Worm (Caenorhabditis elegans) whole organism, L1 larva: ENCODE measurements around the gene T27A1.3.
A peak's percentile ranks its signal among the peaks of the same experiment; 100 is the strongest.

ENCODE experiments used
- F16B12.6 ChIP-seq: fragments of 150-350 bp; optimal IDR thresholded peaks from 2 replicates; lab custom pipeline; 2014; ENCODE audit warnings: missing biosample characterization, missing genetic modification characterization
- alr-1 ChIP-seq: fragments of 200-800 bp; sonication (Bioruptor generic); optimal IDR thresholded peaks from 2 replicates; lab custom pipeline; 2018; ENCODE audit warnings: borderline replicate concordance, mild to moderate bottlenecking, missing genetic modification characterization, missing compliant biosample characterization
- ama-1 ChIP-seq: fragments of 150-350 bp; optimal IDR thresholded peaks from 2 replicates; lab custom pipeline; 2014
- ceh-82 ChIP-seq, 3 experiments: fragments of 150-350 bp in 1 of 3; sonication (generic microtip) in 2 of 3; optimal IDR thresholded peaks; 2 replicates each; lab custom pipeline; 2014 to 2017; ENCODE audit warnings: missing biosample characterization in 3 of 3, missing genetic modification characterization in 3 of 3
- ceh-90 ChIP-seq: sonication (generic microtip); optimal IDR thresholded peaks from 2 replicates; lab custom pipeline; 2016; ENCODE audit warnings: missing genetic modification characterization, missing compliant biosample characterization
- ces-1 ChIP-seq: fragments of 150-350 bp; optimal IDR thresholded peaks from 2 replicates; lab custom pipeline; 2014; ENCODE audit warnings: missing biosample characterization, missing genetic modification reagents, missing genetic modification characterization
- dpl-1 ChIP-seq, 3 experiments: fragments of 150-350 bp in 2 of 3; sonication (generic microtip) in 1 of 3; optimal IDR thresholded peaks; 2 replicates each; lab custom pipeline; 2014 to 2017; ENCODE audit warnings: missing biosample characterization in 3 of 3, missing genetic modification characterization in 3 of 3, missing genetic modification reagents in 3 of 3
- dsc-1 ChIP-seq: sonication (generic microtip); optimal IDR thresholded peaks from 2 replicates; lab custom pipeline; 2016; ENCODE audit warnings: mild to moderate bottlenecking, missing genetic modification characterization, missing compliant biosample characterization
- efl-1 ChIP-seq, 4 experiments: fragments of 150-350 bp; optimal IDR thresholded peaks in 3 of 4; peaks in 1 of 4; 1 replicate in 1 of 4; 2 replicates in 3 of 4; lab custom pipeline; 2014; ENCODE audit warnings: missing biosample characterization in 2 of 4, missing genetic modification characterization in 2 of 4, missing genetic modification reagents in 2 of 4
- egl-27 ChIP-seq, 2 experiments: fragments of 150-350 bp in 1 of 2; sonication (generic microtip); optimal IDR thresholded peaks; 3 replicates each; lab custom pipeline; 2017 to 2018; ENCODE audit warnings: missing biosample characterization in 2 of 2, missing genetic modification characterization in 2 of 2, missing genetic modification reagents in 2 of 2
- ets-5 ChIP-seq: fragments of 200-800 bp; sonication (Bioruptor generic); IDR thresholded peaks from 2 replicates; pipeline ENCODE4 v1.3.6; 2022; ENCODE audit warnings: missing genetic modification characterization, missing compliant biosample characterization
- fkh-4 ChIP-seq: sonication (generic microtip); optimal IDR thresholded peaks from 2 replicates; lab custom pipeline; 2016; ENCODE audit warnings: missing compliant biosample characterization, missing genetic modification characterization, borderline replicate concordance
- fkh-8 ChIP-seq: sonication (generic microtip); optimal IDR thresholded peaks from 2 replicates; lab custom pipeline; 2016; ENCODE audit warnings: mild to moderate bottlenecking, missing genetic modification characterization, missing compliant biosample characterization
- grh-1 ChIP-seq: fragments of 200-800 bp; sonication (Bioruptor generic); IDR thresholded peaks from 2 replicates; pipeline ENCODE4 v1.3.6; 2022; ENCODE audit warnings: missing genetic modification reagents, missing genetic modification characterization, missing compliant biosample characterization
- hlh-4 ChIP-seq: sonication (generic microtip); optimal IDR thresholded peaks from 2 replicates; lab custom pipeline; 2016; ENCODE audit warnings: mild to moderate bottlenecking, missing genetic modification characterization, missing compliant biosample characterization
- jun-1 ChIP-seq: fragments of 150-350 bp; optimal IDR thresholded peaks from 2 replicates; lab custom pipeline; 2014; ENCODE audit warnings: missing biosample characterization, missing genetic modification reagents, missing genetic modification characterization
- lin-13 ChIP-seq: fragments of 150-350 bp; optimal IDR thresholded peaks from 2 replicates; lab custom pipeline; 2014; ENCODE audit warnings: missing biosample characterization, missing genetic modification reagents, missing genetic modification characterization
- lir-3 ChIP-seq: sonication (generic microtip); optimal IDR thresholded peaks from 2 replicates; lab custom pipeline; 2016; ENCODE audit warnings: mild to moderate bottlenecking, missing genetic modification characterization, moderate library complexity, missing compliant biosample characterization; ENCODE audit not compliant: poor library complexity
- mab-9 ChIP-seq: fragments of 200-800 bp; sonication (Bioruptor generic); IDR thresholded peaks from 2 replicates; pipeline ENCODE4 v1.3.6; 2022; ENCODE audit warnings: missing genetic modification reagents, missing genetic modification characterization, missing compliant biosample characterization
- mef-2 ChIP-seq: fragments of 150-350 bp; optimal IDR thresholded peaks from 2 replicates; lab custom pipeline; 2014; ENCODE audit warnings: missing biosample characterization, missing genetic modification characterization
- nhr-11 ChIP-seq: fragments of 150-350 bp; optimal IDR thresholded peaks from 2 replicates; lab custom pipeline; 2014; ENCODE audit warnings: missing biosample characterization, missing genetic modification characterization
- nhr-12 ChIP-seq: sonication (generic microtip); optimal IDR thresholded peaks from 2 replicates; lab custom pipeline; 2017; ENCODE audit warnings: missing biosample characterization, missing genetic modification characterization
- nhr-237 ChIP-seq: fragments of 150-350 bp; optimal IDR thresholded peaks from 2 replicates; lab custom pipeline; 2014; ENCODE audit warnings: missing biosample characterization, missing genetic modification characterization
- nhr-76 ChIP-seq: sonication (generic microtip); optimal IDR thresholded peaks from 2 replicates; lab custom pipeline; 2017; ENCODE audit warnings: missing biosample characterization, missing genetic modification characterization
- nhr-84 ChIP-seq: sonication (generic microtip); optimal IDR thresholded peaks from 2 replicates; lab custom pipeline; 2017; ENCODE audit warnings: missing biosample characterization, missing genetic modification characterization
- nhr-85 ChIP-seq: sonication (generic microtip); peaks from one replicate; lab custom pipeline; 2016; ENCODE audit warnings: missing genetic modification characterization, inconsistent platforms, missing compliant biosample characterization
- nhr-90 ChIP-seq: sonication (generic microtip); optimal IDR thresholded peaks from 2 replicates; lab custom pipeline; 2016; ENCODE audit warnings: mild to moderate bottlenecking, missing genetic modification characterization, missing compliant biosample characterization; ENCODE audit not compliant: poor library complexity
- rnt-1 ChIP-seq: sonication (generic microtip); optimal IDR thresholded peaks from 2 replicates; lab custom pipeline; 2016; ENCODE audit warnings: mild to moderate bottlenecking, missing genetic modification characterization, moderate library complexity, missing compliant biosample characterization
- unc-30 ChIP-seq: sonication (generic microtip); optimal IDR thresholded peaks from 2 replicates; lab custom pipeline; 2017; ENCODE audit warnings: missing biosample characterization, missing genetic modification characterization
- unc-62 ChIP-seq: fragments of 150-350 bp; optimal IDR thresholded peaks from 2 replicates; lab custom pipeline; 2014; ENCODE audit warnings: missing biosample characterization, missing genetic modification reagents, missing genetic modification characterization
- unc-98 ChIP-seq: fragments of 200-800 bp; sonication (Bioruptor generic); IDR thresholded peaks from 2 replicates; pipeline ENCODE4 v1.3.6; 2022; ENCODE audit warnings: missing genetic modification characterization, missing compliant biosample characterization
- vab-15 ChIP-seq: sonication (generic microtip); optimal IDR thresholded peaks from 2 replicates; lab custom pipeline; 2017; ENCODE audit warnings: missing genotype, mild to moderate bottlenecking, missing genetic modification characterization, missing compliant biosample characterization
- zag-1 ChIP-seq: fragments of 150-350 bp; optimal IDR thresholded peaks from 2 replicates; lab custom pipeline; 2014; ENCODE audit warnings: missing biosample characterization, missing genetic modification characterization
- zip-4 ChIP-seq: fragments of 200-800 bp; sonication (Bioruptor generic); optimal IDR thresholded peaks from 2 replicates; lab custom pipeline; 2018; ENCODE audit warnings: mild to moderate bottlenecking, missing genetic modification characterization, moderate library complexity, missing compliant biosample characterization
- ztf-4 ChIP-seq: fragments of 150-350 bp; optimal IDR thresholded peaks from 2 replicates; lab custom pipeline; 2014; ENCODE audit warnings: missing biosample characterization, missing genetic modification characterization

Gene T27A1.3

ce11 chrII:582649-583048, 47.3 kb downstream of the T27A1.3 start, which contains the start of gene fbxb-14:
TSS of gene fbxb-14 (minus strand) at chrII:582749.
- TF ChIP-seq ztf-4 (tag; lab: Kevin White, UChicago) (no peak), egl-27 (tag; optimal IDR thresholded peaks at IDR 0.05; lab: Kevin White, UChicago) (no peak), rnt-1 (tag; lab: Kevin White, UChicago) (no peak), unc-30 (tag; lab: Kevin White, UChicago) (no peak), nhr-12 (tag; lab: Kevin White, UChicago) (no peak), lin-13 (no peak), F16B12.6 (tag; lab: Kevin White, UChicago) (no peak), ceh-82 (tag; optimal IDR thresholded peaks at IDR 0.05; lab: Kevin White, UChicago) (no peak), unc-62 (GFP tag; lab: Kevin White, UChicago) (no peak), jun-1 (tag; lab: Kevin White, UChicago) (no peak), hlh-4 (no peak), mef-2 (tag; lab: Kevin White, UChicago) (no peak), nhr-237 (tag; lab: Kevin White, UChicago) (no peak), nhr-85 (tag; lab: Kevin White, UChicago) (no peak), ama-1 (lab: Kevin White, UChicago) (no peak), nhr-11 (tag; lab: Kevin White, UChicago) (no peak), unc-98 (GFP tag; lab: Robert Waterston, UW) (no peak), ceh-90 (tag; lab: Kevin White, UChicago) (no peak), vab-15 (tag; lab: Kevin White, UChicago) (no peak), fkh-4 (tag; lab: Kevin White, UChicago) (no peak)
- TF ChIP-seq, all 84 proteins: peak for 0

- TF ChIP-seq dsc-1 (tag; lab: Kevin White, UChicago) = no peak
- TF ChIP-seq zag-1 (tag; lab: Kevin White, UChicago) = no peak
- no peak for TF ChIP-seq nhr-76 (tag; lab: Kevin White, UChicago)
- no peak for TF ChIP-seq ets-5 (GFP tag; lab: Robert Waterston, UW)
Observed at ce11 chrII:584321-584848, 49.1 kb downstream of the T27A1.3 start, which contains the start of the genes W08F4.12 and W08F4.13. TSS of gene W08F4.12 (minus strand) at chrII:584421. TSS of gene W08F4.13 (plus strand) at chrII:584798.

- TF ChIP-seq ces-1 (GFP tag; lab: Kevin White, UChicago) (no peak), dpl-1 (GFP tag; optimal IDR thresholded peaks at IDR 0.05; lab: Kevin White, UChicago) (no peak), alr-1 (tag; lab: Kevin White, UChicago) (no peak), fkh-8 (tag; lab: Kevin White, UChicago) (no peak), nhr-84 (no peak), mef-2 (tag; lab: Kevin White, UChicago) (no peak), grh-1 (GFP tag; lab: Robert Waterston, UW) (no peak), hlh-4 (no peak), lir-3 (tag; lab: Kevin White, UChicago) (no peak), zip-4 (no peak), mab-9 (GFP tag; lab: Robert Waterston, UW) (no peak), nhr-90 (tag; lab: Kevin White, UChicago) (no peak), nhr-76 (tag; lab: Kevin White, UChicago) (no peak)
Observed at ce11 chrII:587533-587932, 52.2 kb downstream of the T27A1.3 start, which contains the start of gene fbxb-34. TSS of gene fbxb-34 (plus strand) at chrII:587833.

ce11 chrII:591110-591509, 55.8 kb downstream of the T27A1.3 start, which contains the start of gene W08F4.10:
TSS of gene W08F4.10 (minus strand) at chrII:591210.
- TF ChIP-seq efl-1 (optimal IDR thresholded peaks at IDR 0.05; lab: Kevin White, UChicago) = no peak
- peak in 1 of 2 experiments; percentile 13 for TF ChIP-seq efl-1 (GFP tag; optimal IDR thresholded peaks at IDR 0.05 in 1 of 2; lab: Kevin White, UChicago)
- no peak for TF ChIP-seq mab-9 (GFP tag; lab: Robert Waterston, UW)
